Fruit fly (Drosophila melanogaster): ENCODE data around the gene CG15484.
A peak's percentile ranks its signal among the peaks of the same experiment; 100 is the strongest.

Gene CG15484

DNA sequence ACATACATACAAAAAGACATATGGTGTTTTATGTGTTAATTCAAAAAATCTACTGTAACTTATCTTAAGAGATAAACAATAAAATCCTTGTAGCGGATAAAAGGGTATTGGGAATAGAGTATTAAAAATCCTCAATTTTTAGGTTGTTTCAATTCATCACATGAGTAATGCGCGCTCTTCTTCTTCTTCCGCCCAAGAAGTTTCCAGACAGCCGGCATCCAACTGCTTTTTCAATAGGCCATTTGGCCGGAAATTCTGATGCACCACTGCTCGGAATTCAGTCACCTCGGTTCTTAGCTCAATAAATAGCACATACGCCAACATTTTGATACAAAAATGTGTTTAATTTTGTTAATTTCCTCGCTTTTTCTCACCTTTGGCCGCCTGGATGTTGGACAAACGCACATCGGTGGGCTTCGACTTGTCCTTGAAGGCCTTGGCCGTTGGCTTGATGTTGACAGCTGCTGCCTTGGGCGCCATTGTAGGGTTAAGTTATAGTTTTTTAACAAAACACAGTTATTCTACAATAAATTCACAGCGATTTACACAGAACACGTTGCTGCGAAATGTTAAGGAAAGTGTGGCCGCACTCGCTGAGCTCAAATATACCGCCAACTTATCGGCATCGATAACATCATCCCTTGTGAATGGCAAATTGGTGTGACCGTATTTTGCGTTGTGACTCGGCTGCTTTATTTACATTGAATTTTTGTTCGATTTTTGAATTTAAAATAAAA is 15.0 kb downstream of the CG15484 start, which contains the start of the genes CCT4 and CG6153 (continued):
- TF ChIP-seq CG17328 (GFP tag; IDR thresholded peaks at IDR 0.05) (no peak), Neu2 (GFP tag; optimal IDR thresholded peaks at IDR 0.05; ENCODE audit: borderline replicate concordance) (no peak), mld (GFP tag; IDR thresholded peaks at IDR 0.05; ENCODE audit: partially characterized antibody) (no peak), Deaf1 (tag; optimal IDR thresholded peaks at IDR 0.05) (no peak), Hr78 (GFP tag; optimal IDR thresholded peaks at IDR 0.05) (no peak), tna (GFP tag; IDR thresholded peaks at IDR 0.05; ENCODE audit: partially characterized antibody) (no peak), ara (GFP tag; IDR thresholded peaks at IDR 0.05) (no peak), ap (GFP tag; IDR thresholded peaks at IDR 0.05) (no peak), nmo (GFP tag; optimal IDR thresholded peaks at IDR 0.05) (peak; percentile 36), CG6683 (GFP tag; optimal IDR thresholded peaks at IDR 0.05) (no peak), Gug (GFP tag; IDR thresholded peaks at IDR 0.05) (no peak), tup (GFP tag; optimal IDR thresholded peaks at IDR 0.05) (no peak), CG2712 (tag; optimal IDR thresholded peaks at IDR 0.05) (peak; percentile 15), scrt (GFP tag; optimal IDR thresholded peaks at IDR 0.05) (peak; percentile 74), HmgD (GFP tag; optimal IDR thresholded peaks at IDR 0.05) (no peak), Poxn (GFP tag; IDR thresholded peaks at IDR 0.05) (no peak), D19A (tag; optimal IDR thresholded peaks at IDR 0.05) (peak; percentile 57), Ravus (GFP tag; IDR thresholded peaks at IDR 0.05) (no peak), repo (GFP tag; optimal IDR thresholded peaks at IDR 0.05) (no peak), CG10543 (GFP tag; optimal IDR thresholded peaks at IDR 0.05) (no peak), cas (GFP tag; IDR thresholded peaks at IDR 0.05) (no peak), CG18599 (GFP tag; optimal IDR thresholded peaks at IDR 0.05) (no peak), so (GFP tag; IDR thresholded peaks at IDR 0.05) (no peak), BEAF-32 (GFP tag; optimal IDR thresholded peaks at IDR 0.05) (peak; percentile 64), Med (GFP tag) (peak; percentile 68), PHDP (tag; optimal IDR thresholded peaks at IDR 0.05) (no peak), sc (optimal IDR thresholded peaks at IDR 0.05) (no peak), sc (GFP tag; optimal IDR thresholded peaks at IDR 0.05) (no peak), CG13296 (GFP tag; optimal IDR thresholded peaks at IDR 0.05) (no peak), CG4854 (GFP tag; optimal IDR thresholded peaks at IDR 0.05) (no peak), h (optimal IDR thresholded peaks at IDR 0.05) (no peak), ranshi (GFP tag; IDR thresholded peaks at IDR 0.05) (no peak), stc (GFP tag; IDR thresholded peaks at IDR 0.05) (no peak), CG10321 (GFP tag; IDR thresholded peaks at IDR 0.05) (no peak), cato (GFP tag; optimal IDR thresholded peaks at IDR 0.05; ENCODE audit: borderline replicate concordance) (no peak), CG12769 (tag; optimal IDR thresholded peaks at IDR 0.05) (no peak), slp2 (GFP tag; optimal IDR thresholded peaks at IDR 0.05) (no peak), pnt (GFP tag; optimal IDR thresholded peaks at IDR 0.05) (no peak), CG31441 (GFP tag; IDR thresholded peaks at IDR 0.05) (no peak), CG32772 (GFP tag; IDR thresholded peaks at IDR 0.05) (no peak), CG14965 (GFP tag; optimal IDR thresholded peaks at IDR 0.05; ENCODE audit: borderline replicate concordance) (no peak), croc (GFP tag; conservative IDR thresholded peaks at IDR 0.05) (no peak), gro (GFP tag; optimal IDR thresholded peaks at IDR 0.05) (no peak), tap (tag; optimal IDR thresholded peaks at IDR 0.05) (no peak), exex (tag; optimal IDR thresholded peaks at IDR 0.05) (no peak), p53 (GFP tag; optimal IDR thresholded peaks at IDR 0.05) (no peak), CG1602 (GFP tag; optimal IDR thresholded peaks at IDR 0.05) (no peak), Aef1 (GFP tag; IDR thresholded peaks at IDR 0.05) (no peak), ac (GFP tag; optimal IDR thresholded peaks at IDR 0.05) (no peak), Elba2 (GFP tag; optimal IDR thresholded peaks at IDR 0.05) (no peak), CG1233 (GFP tag; optimal IDR thresholded peaks at IDR 0.05) (no peak)

Measured in whole organism, embryonic.